Fruit fly (Drosophila melanogaster): Measurements from ENCODE around the gene CG14410.

dm6 chrX:14840417-14840872 lies 3.9 kb downstream of the CG14410 start:
- TF ChIP-seq rn (GFP tag; IDR thresholded peaks at IDR 0.05) = no peak
- TF ChIP-seq EcR (GFP tag; optimal IDR thresholded peaks at IDR 0.05) = no peak
- peak; percentile 52 for TF ChIP-seq D1 (tag; optimal IDR thresholded peaks at IDR 0.05)
- peak; percentile 61 for TF ChIP-seq gl (tag; optimal IDR thresholded peaks at IDR 0.05)
- peak; percentile 72 for TF ChIP-seq CG4496 (GFP tag; IDR thresholded peaks at IDR 0.05)
- TF ChIP-seq CG8159 (tag; optimal IDR thresholded peaks at IDR 0.05) = peak; percentile 58
- TF ChIP-seq CG13204 (GFP tag; optimal IDR thresholded peaks at IDR 0.05) = peak; percentile 32
- peak; percentile 58 for TF ChIP-seq CG17806 (tag; optimal IDR thresholded peaks at IDR 0.05)
- no peak for TF ChIP-seq CG10348 (GFP tag; IDR thresholded peaks at IDR 0.05)
- peak; percentile 16; the same call in 1 of the 2 replicates for TF ChIP-seq Ets98B (GFP tag; IDR thresholded peaks at IDR 0.05)
